Worm (Caenorhabditis elegans) whole organism, L2 larva: Measurements from ENCODE around the gene dcar-1.

Experiments
- C34F6.9 ChIP-seq: fragments of 150-350 bp; optimal IDR thresholded peaks from 2 replicates; lab custom pipeline; 2014; ENCODE audit warnings: missing biosample characterization, missing genetic modification characterization
- F13H6.1 ChIP-seq: sonication (generic microtip); optimal IDR thresholded peaks from 2 replicates; lab custom pipeline; 2016; ENCODE audit warnings: missing genetic modification characterization, missing compliant biosample characterization
- R02D3.7 ChIP-seq: fragments of 150-350 bp; optimal IDR thresholded peaks from 2 replicates; lab custom pipeline; 2014; ENCODE audit warnings: missing biosample characterization, missing genetic modification characterization
- Y55F3AM.14 ChIP-seq: fragments of 200-800 bp; sonication (Bioruptor generic); optimal IDR thresholded peaks from 2 replicates; lab custom pipeline; 2018; ENCODE audit warnings: mild to moderate bottlenecking, missing genetic modification characterization, missing compliant biosample characterization
- ZK546.5 ChIP-seq: sonication (generic microtip); optimal IDR thresholded peaks from 2 replicates; lab custom pipeline; 2017; ENCODE audit warnings: missing biosample characterization, missing genetic modification characterization
- alr-1 ChIP-seq: fragments of 150-350 bp; optimal IDR thresholded peaks from 2 replicates; lab custom pipeline; 2014; ENCODE audit warnings: missing biosample characterization, missing genetic modification characterization
- aly-2 ChIP-seq: fragments of 150-350 bp; optimal IDR thresholded peaks from 2 replicates; lab custom pipeline; 2014; ENCODE audit warnings: missing biosample characterization, missing genetic modification characterization
- ama-1 ChIP-seq: fragments of 150-350 bp; optimal IDR thresholded peaks from 2 replicates; lab custom pipeline; 2018; ENCODE audit warnings: inconsistent platforms
- blmp-1 ChIP-seq: sonication (generic microtip); optimal IDR thresholded peaks from 2 replicates; lab custom pipeline; 2017; ENCODE audit warnings: missing genetic modification characterization, mild to moderate bottlenecking, missing compliant biosample characterization, antibody characterized with exemption, moderate library complexity; ENCODE audit not compliant: insufficient read depth
- ceh-16 ChIP-seq: fragments of 150-350 bp; optimal IDR thresholded peaks from 2 replicates; lab custom pipeline; 2014; ENCODE audit warnings: missing biosample characterization, missing genetic modification characterization
- ceh-82 ChIP-seq: fragments of 150-350 bp; optimal IDR thresholded peaks from 2 replicates; lab custom pipeline; 2014; ENCODE audit warnings: missing biosample characterization, missing genetic modification characterization
- crh-2 ChIP-seq: sonication (generic microtip); optimal IDR thresholded peaks from 2 replicates; lab custom pipeline; 2017; ENCODE audit warnings: missing biosample characterization, missing genetic modification characterization
- dmd-4 ChIP-seq: sonication (generic microtip); optimal IDR thresholded peaks from 2 replicates; lab custom pipeline; 2017; ENCODE audit warnings: missing biosample characterization, missing genetic modification characterization
- egl-27 ChIP-seq: sonication (generic microtip); optimal IDR thresholded peaks from 3 replicates; lab custom pipeline; 2017; ENCODE audit warnings: missing biosample characterization, missing genetic modification reagents, missing genetic modification characterization
- elt-1 ChIP-seq: fragments of 150-350 bp; optimal IDR thresholded peaks from 2 replicates; lab custom pipeline; 2014; ENCODE audit warnings: missing biosample characterization, missing genetic modification characterization
- elt-3 ChIP-seq: sonication (generic microtip); optimal IDR thresholded peaks from 2 replicates; lab custom pipeline; 2017; ENCODE audit warnings: missing biosample characterization, missing genetic modification characterization
- fos-1 ChIP-seq: fragments of 150-350 bp; optimal IDR thresholded peaks from 2 replicates; lab custom pipeline; 2014; ENCODE audit warnings: missing biosample characterization, missing genetic modification characterization
- gmeb-1 ChIP-seq: fragments of 150-350 bp; optimal IDR thresholded peaks from 2 replicates; lab custom pipeline; 2014; ENCODE audit warnings: missing biosample characterization, missing genetic modification characterization
- lin-11 ChIP-seq: fragments of 150-350 bp; sonication (generic microtip); optimal IDR thresholded peaks from 2 replicates; lab custom pipeline; 2014; ENCODE audit warnings: missing biosample characterization, missing genetic modification characterization, inconsistent platforms, mixed read lengths
- lin-13 ChIP-seq: fragments of 150-350 bp; optimal IDR thresholded peaks from 2 replicates; lab custom pipeline; 2014; ENCODE audit warnings: missing biosample characterization, missing genetic modification reagents, missing genetic modification characterization
- lsy-2 ChIP-seq, 2 experiments: fragments of 150-350 bp in 1 of 2; sonication (generic microtip) in 1 of 2; optimal IDR thresholded peaks; 2 replicates each; lab custom pipeline; 2014 to 2017; ENCODE audit warnings: missing biosample characterization in 2 of 2, missing genetic modification characterization in 2 of 2
- mab-5 ChIP-seq: fragments of 150-350 bp; optimal IDR thresholded peaks from 2 replicates; lab custom pipeline; 2014; ENCODE audit warnings: missing biosample characterization, missing genetic modification characterization
- mdl-1 ChIP-seq, 2 experiments: fragments of 150-350 bp in 1 of 2; sonication (generic microtip) in 1 of 2; optimal IDR thresholded peaks; 2 replicates each; lab custom pipeline; 2017; ENCODE audit warnings: missing biosample characterization in 2 of 2, missing genetic modification characterization in 2 of 2
- nhr-10 ChIP-seq: sonication (generic microtip); optimal IDR thresholded peaks from 2 replicates; lab custom pipeline; 2017; ENCODE audit warnings: missing biosample characterization, missing genetic modification characterization
- nhr-12 ChIP-seq: fragments of 150-350 bp; optimal IDR thresholded peaks from 2 replicates; lab custom pipeline; 2014; ENCODE audit warnings: missing biosample characterization, missing genetic modification characterization
- nhr-129 ChIP-seq: fragments of 150-350 bp; optimal IDR thresholded peaks from 2 replicates; lab custom pipeline; 2014; ENCODE audit warnings: missing biosample characterization, missing genetic modification characterization
- nhr-21 ChIP-seq: fragments of 150-350 bp; optimal IDR thresholded peaks from 2 replicates; lab custom pipeline; 2014; ENCODE audit warnings: missing biosample characterization, missing genetic modification characterization
- nhr-237 ChIP-seq: fragments of 150-350 bp; optimal IDR thresholded peaks from 2 replicates; lab custom pipeline; 2014; ENCODE audit warnings: missing biosample characterization, missing genetic modification characterization
- nhr-25 ChIP-seq: fragments of 150-350 bp; sonication (generic microtip); optimal IDR thresholded peaks from 3 replicates; lab custom pipeline; 2014; ENCODE audit warnings: missing biosample characterization, missing genetic modification characterization
- nhr-6 ChIP-seq: fragments of 150-350 bp; optimal IDR thresholded peaks from 2 replicates; lab custom pipeline; 2014; ENCODE audit warnings: missing biosample characterization, missing genetic modification characterization
- sem-4 ChIP-seq: fragments of 150-350 bp; optimal IDR thresholded peaks from 2 replicates; lab custom pipeline; 2014; ENCODE audit warnings: missing biosample characterization, missing genetic modification reagents, missing genetic modification characterization
- skn-1 ChIP-seq: sonication (generic microtip); optimal IDR thresholded peaks from 2 replicates; lab custom pipeline; 2017; ENCODE audit warnings: missing biosample characterization, missing genetic modification characterization
- sma-3 ChIP-seq: sonication (generic microtip); optimal IDR thresholded peaks from 2 replicates; lab custom pipeline; 2016; ENCODE audit warnings: missing genetic modification reagents, missing genetic modification characterization, missing compliant biosample characterization
- sma-9 ChIP-seq, 2 experiments: fragments of 150-350 bp in 1 of 2; sonication (generic microtip) in 1 of 2; optimal IDR thresholded peaks; 2 replicates each; lab custom pipeline; 2014 to 2016; ENCODE audit warnings: missing genetic modification characterization in 2 of 2, mild to moderate bottlenecking in 1 of 2, missing biosample characterization in 1 of 2, missing compliant biosample characterization in 1 of 2, missing genetic modification reagents in 1 of 2, moderate library complexity in 1 of 2
- snpc-4 ChIP-seq: fragments of 150-350 bp; optimal IDR thresholded peaks from 2 replicates; lab custom pipeline; 2014; ENCODE audit warnings: missing biosample characterization, missing genetic modification characterization
- unc-39 ChIP-seq: fragments of 150-350 bp; optimal IDR thresholded peaks from 2 replicates; lab custom pipeline; 2014; ENCODE audit warnings: missing biosample characterization, missing genetic modification characterization
- unc-55 ChIP-seq: fragments of 150-350 bp; sonication (generic microtip); optimal IDR thresholded peaks from 3 replicates; lab custom pipeline; 2014; ENCODE audit warnings: missing biosample characterization, missing genetic modification reagents, missing genetic modification characterization
- unc-62 ChIP-seq: fragments of 150-350 bp; optimal IDR thresholded peaks from 2 replicates; lab custom pipeline; 2014; ENCODE audit warnings: missing biosample characterization, missing genetic modification reagents, missing genetic modification characterization
- zag-1 ChIP-seq: fragments of 150-350 bp; optimal IDR thresholded peaks from 2 replicates; lab custom pipeline; 2014; ENCODE audit warnings: missing biosample characterization, missing genetic modification characterization
- ztf-1 ChIP-seq: fragments of 200-800 bp; sonication (Bioruptor generic); conservative IDR thresholded peaks from 2 replicates; pipeline ENCODE4 v1.3.6; 2022; ENCODE audit warnings: missing genetic modification characterization, missing compliant biosample characterization
- ztf-11 ChIP-seq: sonication (generic microtip); optimal IDR thresholded peaks from 2 replicates; lab custom pipeline; 2017; ENCODE audit warnings: missing biosample characterization, missing genetic modification characterization
- ztf-4 ChIP-seq: fragments of 150-350 bp; optimal IDR thresholded peaks from 2 replicates; lab custom pipeline; 2014; ENCODE audit warnings: missing biosample characterization, missing genetic modification characterization

dcar-1 gene

DNA sequence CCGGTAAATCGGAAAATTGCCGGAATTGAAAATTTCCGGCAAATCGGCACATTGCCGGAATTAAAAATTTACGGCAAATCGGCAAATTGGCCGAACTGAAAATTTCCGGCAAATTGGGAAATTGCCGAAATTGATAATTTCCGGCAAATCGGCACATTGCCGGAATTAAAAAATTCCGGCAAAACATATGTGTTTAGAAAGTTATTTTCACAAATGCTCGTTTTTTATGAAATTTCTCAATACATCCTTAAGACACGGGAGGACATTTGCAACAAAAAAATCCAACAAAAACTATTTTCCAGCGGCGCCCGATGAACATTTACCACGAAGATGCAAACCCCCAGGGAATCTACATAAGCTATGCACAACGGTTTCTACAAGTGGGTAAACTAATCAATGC, 8.6 kb downstream of the dcar-1 start, which contains the start of gene C06H5.8:
C06H5.8 (plus strand) TSS at position 301 of the 400 bp plus-strand sequence.
- TF ChIP-seq sma-3 (GFP tag; lab: Kevin White, UChicago): no peak
- no peak for TF ChIP-seq elt-3
- no peak for TF ChIP-seq nhr-25 (tag; lab: Kevin White, UChicago)
- no peak for TF ChIP-seq unc-55 (GFP tag; lab: Kevin White, UChicago)
- no peak for TF ChIP-seq nhr-6
- TF ChIP-seq R02D3.7: no peak
- no peak for TF ChIP-seq nhr-237 (tag; lab: Kevin White, UChicago)
- no peak for TF ChIP-seq ztf-11 (tag; lab: Kevin White, UChicago)
- TF ChIP-seq ztf-1 (GFP tag; lab: Robert Waterston, UW): no peak
- no peak for TF ChIP-seq nhr-129
- TF ChIP-seq Y55F3AM.14: no peak
- no peak for TF ChIP-seq fos-1 (tag; lab: Kevin White, UChicago)
- TF ChIP-seq mdl-1 (tag; optimal IDR thresholded peaks at IDR 0.05; lab: Kevin White, UChicago): no peak
- TF ChIP-seq snpc-4 (tag; lab: Kevin White, UChicago): no peak
- no peak for TF ChIP-seq nhr-12 (tag; lab: Kevin White, UChicago)
- TF ChIP-seq lsy-2 (tag; optimal IDR thresholded peaks at IDR 0.05; lab: Kevin White, UChicago): no peak
- no peak for TF ChIP-seq skn-1 (tag; lab: Kevin White, UChicago)

DNA sequence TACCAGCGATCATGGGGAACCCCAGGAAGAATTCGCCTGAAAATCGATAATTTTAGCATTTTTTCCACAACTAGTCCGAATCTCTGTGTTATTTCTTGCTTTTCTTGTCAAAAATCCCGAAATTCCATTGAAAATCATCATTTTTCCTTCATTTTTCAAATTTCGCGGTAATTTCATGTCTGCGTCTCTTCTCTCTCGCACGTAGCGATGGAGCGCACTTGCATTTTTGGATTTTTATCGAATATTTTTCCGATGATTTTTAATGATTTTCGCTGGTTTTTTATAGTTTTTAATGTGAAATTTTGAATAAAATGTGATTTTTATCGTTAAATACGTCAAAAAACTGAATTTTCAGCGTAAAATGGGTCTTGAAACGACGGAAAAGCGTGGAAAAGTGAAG, 11.3 kb downstream of the dcar-1 start, which contains the start of gene E01B7.2:
E01B7.2 (plus strand) TSS at position 350 of the 400 bp plus-strand sequence.
- TF ChIP-seq mab-5 (tag; lab: Kevin White, UChicago): peak; percentile 65
- peak; percentile 12 for TF ChIP-seq fos-1 (tag; lab: Kevin White, UChicago)
- peak; percentile 89 for TF ChIP-seq unc-55 (GFP tag; lab: Kevin White, UChicago)
- TF ChIP-seq nhr-21 (tag; lab: Kevin White, UChicago): peak; percentile 65
- TF ChIP-seq elt-1 (tag; lab: Kevin White, UChicago): no peak
- no peak for TF ChIP-seq ceh-16 (tag; lab: Kevin White, UChicago)
- TF ChIP-seq dmd-4 (tag; lab: Kevin White, UChicago): no peak
- no peak for TF ChIP-seq unc-62 (GFP tag; lab: Kevin White, UChicago)
- peak; percentile 39 for TF ChIP-seq R02D3.7
- TF ChIP-seq ama-1 (lab: Kevin White, UChicago): peak; percentile 67
- no peak for TF ChIP-seq alr-1 (tag; lab: Kevin White, UChicago)
- no peak for TF ChIP-seq ztf-11 (tag; lab: Kevin White, UChicago)
- peak; percentile 80 to 90 for TF ChIP-seq lsy-2 (tag; optimal IDR thresholded peaks at IDR 0.05; lab: Kevin White, UChicago)
- peak; percentile 21 for TF ChIP-seq skn-1 (tag; lab: Kevin White, UChicago)
- TF ChIP-seq egl-27: peak; percentile 71
- TF ChIP-seq lin-11 (tag; lab: Kevin White, UChicago): peak; percentile 17
- peak; percentile 83 for TF ChIP-seq lin-13 (GFP tag; lab: Kevin White, UChicago)
- TF ChIP-seq nhr-25 (tag; lab: Kevin White, UChicago): peak; percentile 67
- peak; percentile 99 for TF ChIP-seq gmeb-1 (tag; lab: Kevin White, UChicago)
- TF ChIP-seq nhr-12 (tag; lab: Kevin White, UChicago): no peak
- TF ChIP-seq nhr-129: peak; percentile 49
- TF ChIP-seq blmp-1 (tag; lab: Kevin White, UChicago): peak; percentile 18
- peak; percentile 86 for TF ChIP-seq crh-2 (tag; lab: Kevin White, UChicago)
- peak; percentile 13 for TF ChIP-seq ceh-82
- TF ChIP-seq snpc-4 (tag; lab: Kevin White, UChicago): peak; percentile 79
- no peak for TF ChIP-seq nhr-237 (tag; lab: Kevin White, UChicago)
- peak; percentile 85 for TF ChIP-seq C34F6.9 (tag; lab: Kevin White, UChicago)
- no peak for TF ChIP-seq unc-39 (tag; lab: Kevin White, UChicago)
- no peak for TF ChIP-seq aly-2
- TF ChIP-seq F13H6.1 (tag; lab: Kevin White, UChicago): peak; percentile 65
- TF ChIP-seq sma-9 (GFP tag; optimal IDR thresholded peaks at IDR 0.05; lab: Kevin White, UChicago): peak; percentile 76
- TF ChIP-seq sma-9 (tag; optimal IDR thresholded peaks at IDR 0.05; lab: Kevin White, UChicago): no peak
- peak; percentile 72 for TF ChIP-seq nhr-6
- peak; percentile 77 for TF ChIP-seq sma-3 (GFP tag; lab: Kevin White, UChicago)
- TF ChIP-seq ztf-4 (tag; lab: Kevin White, UChicago): no peak
- TF ChIP-seq ZK546.5 (tag; lab: Kevin White, UChicago): no peak
- TF ChIP-seq zag-1 (tag; lab: Kevin White, UChicago): no peak
- no peak for TF ChIP-seq nhr-10 (tag; lab: Kevin White, UChicago)
- peak; percentile 64 for TF ChIP-seq sem-4 (tag; lab: Kevin White, UChicago)
